Fruit fly (Drosophila melanogaster): ENCODE data around the gene Zip71B.

Gene Zip71B

dm6 chr3L:15045114-15045513 is 53.0 kb downstream of the Zip71B start:
- TF ChIP-seq CTCF (optimal IDR thresholded peaks at IDR 0.05) (no peak), CG8478 (optimal IDR thresholded peaks at IDR 0.05) (no peak)
